Worm (Caenorhabditis elegans) whole organism, L2 larva: ENCODE data around the gene F13D12.8.
A peak's percentile ranks its signal among the peaks of the same experiment; 100 is the strongest.

Source experiments
- C34F6.9 ChIP-seq: fragments of 150-350 bp; optimal IDR thresholded peaks from 2 replicates; lab custom pipeline; 2014; ENCODE audit warnings: missing biosample characterization, missing genetic modification characterization
- F13H6.1 ChIP-seq: sonication (generic microtip); optimal IDR thresholded peaks from 2 replicates; lab custom pipeline; 2016; ENCODE audit warnings: missing genetic modification characterization, missing compliant biosample characterization
- R02D3.7 ChIP-seq: fragments of 150-350 bp; optimal IDR thresholded peaks from 2 replicates; lab custom pipeline; 2014; ENCODE audit warnings: missing biosample characterization, missing genetic modification characterization
- Y55F3AM.14 ChIP-seq: fragments of 200-800 bp; sonication (Bioruptor generic); optimal IDR thresholded peaks from 2 replicates; lab custom pipeline; 2018; ENCODE audit warnings: mild to moderate bottlenecking, missing genetic modification characterization, missing compliant biosample characterization
- ZK546.5 ChIP-seq: sonication (generic microtip); optimal IDR thresholded peaks from 2 replicates; lab custom pipeline; 2017; ENCODE audit warnings: missing biosample characterization, missing genetic modification characterization
- alr-1 ChIP-seq: fragments of 150-350 bp; optimal IDR thresholded peaks from 2 replicates; lab custom pipeline; 2014; ENCODE audit warnings: missing biosample characterization, missing genetic modification characterization
- aly-2 ChIP-seq: fragments of 150-350 bp; optimal IDR thresholded peaks from 2 replicates; lab custom pipeline; 2014; ENCODE audit warnings: missing biosample characterization, missing genetic modification characterization
- ama-1 ChIP-seq: fragments of 150-350 bp; optimal IDR thresholded peaks from 2 replicates; lab custom pipeline; 2018; ENCODE audit warnings: inconsistent platforms
- blmp-1 ChIP-seq: sonication (generic microtip); optimal IDR thresholded peaks from 2 replicates; lab custom pipeline; 2017; ENCODE audit warnings: missing genetic modification characterization, mild to moderate bottlenecking, missing compliant biosample characterization, antibody characterized with exemption, moderate library complexity; ENCODE audit not compliant: insufficient read depth
- ceh-16 ChIP-seq: fragments of 150-350 bp; optimal IDR thresholded peaks from 2 replicates; lab custom pipeline; 2014; ENCODE audit warnings: missing biosample characterization, missing genetic modification characterization
- ceh-82 ChIP-seq: fragments of 150-350 bp; optimal IDR thresholded peaks from 2 replicates; lab custom pipeline; 2014; ENCODE audit warnings: missing biosample characterization, missing genetic modification characterization
- crh-2 ChIP-seq: sonication (generic microtip); optimal IDR thresholded peaks from 2 replicates; lab custom pipeline; 2017; ENCODE audit warnings: missing biosample characterization, missing genetic modification characterization
- dmd-4 ChIP-seq: sonication (generic microtip); optimal IDR thresholded peaks from 2 replicates; lab custom pipeline; 2017; ENCODE audit warnings: missing biosample characterization, missing genetic modification characterization
- egl-27 ChIP-seq: sonication (generic microtip); optimal IDR thresholded peaks from 3 replicates; lab custom pipeline; 2017; ENCODE audit warnings: missing biosample characterization, missing genetic modification reagents, missing genetic modification characterization
- elt-1 ChIP-seq: fragments of 150-350 bp; optimal IDR thresholded peaks from 2 replicates; lab custom pipeline; 2014; ENCODE audit warnings: missing biosample characterization, missing genetic modification characterization
- elt-3 ChIP-seq: sonication (generic microtip); optimal IDR thresholded peaks from 2 replicates; lab custom pipeline; 2017; ENCODE audit warnings: missing biosample characterization, missing genetic modification characterization
- fos-1 ChIP-seq: fragments of 150-350 bp; optimal IDR thresholded peaks from 2 replicates; lab custom pipeline; 2014; ENCODE audit warnings: missing biosample characterization, missing genetic modification characterization
- gmeb-1 ChIP-seq: fragments of 150-350 bp; optimal IDR thresholded peaks from 2 replicates; lab custom pipeline; 2014; ENCODE audit warnings: missing biosample characterization, missing genetic modification characterization
- lin-11 ChIP-seq: fragments of 150-350 bp; sonication (generic microtip); optimal IDR thresholded peaks from 2 replicates; lab custom pipeline; 2014; ENCODE audit warnings: missing biosample characterization, missing genetic modification characterization, inconsistent platforms, mixed read lengths
- lin-13 ChIP-seq: fragments of 150-350 bp; optimal IDR thresholded peaks from 2 replicates; lab custom pipeline; 2014; ENCODE audit warnings: missing biosample characterization, missing genetic modification reagents, missing genetic modification characterization
- lin-39 ChIP-seq: fragments of 150-350 bp; optimal IDR thresholded peaks from 2 replicates; lab custom pipeline; 2014; ENCODE audit warnings: missing biosample characterization, missing genetic modification reagents, missing genetic modification characterization
- lsy-2 ChIP-seq, 2 experiments: fragments of 150-350 bp in 1 of 2; sonication (generic microtip) in 1 of 2; optimal IDR thresholded peaks; 2 replicates each; lab custom pipeline; 2014 to 2017; ENCODE audit warnings: missing biosample characterization in 2 of 2, missing genetic modification characterization in 2 of 2
- mab-5 ChIP-seq: fragments of 150-350 bp; optimal IDR thresholded peaks from 2 replicates; lab custom pipeline; 2014; ENCODE audit warnings: missing biosample characterization, missing genetic modification characterization
- mbf-1 ChIP-seq: sonication (generic microtip); optimal IDR thresholded peaks from 2 replicates; lab custom pipeline; 2017; ENCODE audit warnings: missing biosample characterization, missing genetic modification characterization
- mdl-1 ChIP-seq, 2 experiments: fragments of 150-350 bp in 1 of 2; sonication (generic microtip) in 1 of 2; optimal IDR thresholded peaks; 2 replicates each; lab custom pipeline; 2017; ENCODE audit warnings: missing biosample characterization in 2 of 2, missing genetic modification characterization in 2 of 2
- nhr-10 ChIP-seq: sonication (generic microtip); optimal IDR thresholded peaks from 2 replicates; lab custom pipeline; 2017; ENCODE audit warnings: missing biosample characterization, missing genetic modification characterization
- nhr-11 ChIP-seq: fragments of 150-350 bp; optimal IDR thresholded peaks from 2 replicates; lab custom pipeline; 2014; ENCODE audit warnings: missing biosample characterization, missing genetic modification characterization
- nhr-12 ChIP-seq: fragments of 150-350 bp; optimal IDR thresholded peaks from 2 replicates; lab custom pipeline; 2014; ENCODE audit warnings: missing biosample characterization, missing genetic modification characterization
- nhr-129 ChIP-seq: fragments of 150-350 bp; optimal IDR thresholded peaks from 2 replicates; lab custom pipeline; 2014; ENCODE audit warnings: missing biosample characterization, missing genetic modification characterization
- nhr-21 ChIP-seq: fragments of 150-350 bp; optimal IDR thresholded peaks from 2 replicates; lab custom pipeline; 2014; ENCODE audit warnings: missing biosample characterization, missing genetic modification characterization
- nhr-23 ChIP-seq: fragments of 150-350 bp; optimal IDR thresholded peaks from 2 replicates; lab custom pipeline; 2014; ENCODE audit warnings: missing biosample characterization, missing genetic modification reagents, missing genetic modification characterization
- nhr-237 ChIP-seq: fragments of 150-350 bp; optimal IDR thresholded peaks from 2 replicates; lab custom pipeline; 2014; ENCODE audit warnings: missing biosample characterization, missing genetic modification characterization
- nhr-25 ChIP-seq: fragments of 150-350 bp; sonication (generic microtip); optimal IDR thresholded peaks from 3 replicates; lab custom pipeline; 2014; ENCODE audit warnings: missing biosample characterization, missing genetic modification characterization
- nhr-6 ChIP-seq: fragments of 150-350 bp; optimal IDR thresholded peaks from 2 replicates; lab custom pipeline; 2014; ENCODE audit warnings: missing biosample characterization, missing genetic modification characterization
- nhr-77 ChIP-seq: fragments of 150-350 bp; optimal IDR thresholded peaks from 2 replicates; lab custom pipeline; 2014; ENCODE audit warnings: missing biosample characterization, missing genetic modification characterization
- peb-1 ChIP-seq: fragments of 150-350 bp; optimal IDR thresholded peaks from 2 replicates; lab custom pipeline; 2014; ENCODE audit warnings: missing biosample characterization, missing genetic modification characterization
- sem-4 ChIP-seq: fragments of 150-350 bp; optimal IDR thresholded peaks from 2 replicates; lab custom pipeline; 2014; ENCODE audit warnings: missing biosample characterization, missing genetic modification reagents, missing genetic modification characterization
- skn-1 ChIP-seq: sonication (generic microtip); optimal IDR thresholded peaks from 2 replicates; lab custom pipeline; 2017; ENCODE audit warnings: missing biosample characterization, missing genetic modification characterization
- sma-3 ChIP-seq: sonication (generic microtip); optimal IDR thresholded peaks from 2 replicates; lab custom pipeline; 2016; ENCODE audit warnings: missing genetic modification reagents, missing genetic modification characterization, missing compliant biosample characterization
- sma-9 ChIP-seq, 2 experiments: fragments of 150-350 bp in 1 of 2; sonication (generic microtip) in 1 of 2; optimal IDR thresholded peaks; 2 replicates each; lab custom pipeline; 2014 to 2016; ENCODE audit warnings: missing genetic modification characterization in 2 of 2, mild to moderate bottlenecking in 1 of 2, missing biosample characterization in 1 of 2, missing compliant biosample characterization in 1 of 2, missing genetic modification reagents in 1 of 2, moderate library complexity in 1 of 2
- snpc-4 ChIP-seq: fragments of 150-350 bp; optimal IDR thresholded peaks from 2 replicates; lab custom pipeline; 2014; ENCODE audit warnings: missing biosample characterization, missing genetic modification characterization
- unc-39 ChIP-seq: fragments of 150-350 bp; optimal IDR thresholded peaks from 2 replicates; lab custom pipeline; 2014; ENCODE audit warnings: missing biosample characterization, missing genetic modification characterization
- unc-55 ChIP-seq: fragments of 150-350 bp; sonication (generic microtip); optimal IDR thresholded peaks from 3 replicates; lab custom pipeline; 2014; ENCODE audit warnings: missing biosample characterization, missing genetic modification reagents, missing genetic modification characterization
- unc-62 ChIP-seq: fragments of 150-350 bp; optimal IDR thresholded peaks from 2 replicates; lab custom pipeline; 2014; ENCODE audit warnings: missing biosample characterization, missing genetic modification reagents, missing genetic modification characterization
- zag-1 ChIP-seq: fragments of 150-350 bp; optimal IDR thresholded peaks from 2 replicates; lab custom pipeline; 2014; ENCODE audit warnings: missing biosample characterization, missing genetic modification characterization
- ztf-1 ChIP-seq: fragments of 200-800 bp; sonication (Bioruptor generic); conservative IDR thresholded peaks from 2 replicates; pipeline ENCODE4 v1.3.6; 2022; ENCODE audit warnings: missing genetic modification characterization, missing compliant biosample characterization
- ztf-11 ChIP-seq: sonication (generic microtip); optimal IDR thresholded peaks from 2 replicates; lab custom pipeline; 2017; ENCODE audit warnings: missing biosample characterization, missing genetic modification characterization
- ztf-4 ChIP-seq: fragments of 150-350 bp; optimal IDR thresholded peaks from 2 replicates; lab custom pipeline; 2014; ENCODE audit warnings: missing biosample characterization, missing genetic modification characterization

Gene F13D12.8

DNA sequence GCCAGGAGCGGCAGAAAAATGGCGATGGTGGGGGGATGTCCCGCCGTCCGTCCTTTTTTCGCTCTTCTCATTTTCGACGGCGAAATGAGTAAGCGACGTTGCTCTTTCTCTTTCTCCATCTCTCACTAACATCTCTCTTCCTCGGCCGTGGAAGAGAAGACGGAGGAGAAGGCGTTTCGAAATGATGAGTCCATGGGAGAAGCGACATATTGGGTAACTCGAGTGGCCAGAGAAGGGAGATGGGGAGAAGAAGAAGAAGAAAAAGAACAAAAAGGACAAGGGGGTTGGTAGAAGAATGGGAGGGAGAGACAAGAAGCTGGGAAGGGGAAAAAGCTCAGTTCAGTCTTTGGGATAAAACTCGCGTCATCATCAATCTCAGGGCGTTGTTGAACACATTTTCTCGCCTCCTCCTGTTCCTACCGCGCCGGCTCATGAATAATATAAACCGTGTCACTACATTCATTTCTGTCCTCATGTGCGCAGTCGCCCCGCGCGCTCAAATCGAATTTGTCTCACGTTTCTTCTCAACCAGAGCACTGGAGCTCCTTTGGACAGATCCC lies 19.3 kb upstream of the F13D12.8 start:
- no peak for TF ChIP-seq lin-39
- no peak for TF ChIP-seq peb-1
- TF ChIP-seq lin-11 (tag; lab: Kevin White, UChicago) = peak; percentile 33
- TF ChIP-seq ceh-16 = no peak
- TF ChIP-seq ceh-82 (tag; lab: Kevin White, UChicago) = no peak
- no peak for TF ChIP-seq dmd-4 (tag; lab: Kevin White, UChicago)
- no peak for TF ChIP-seq gmeb-1 (tag; lab: Kevin White, UChicago)
- no peak for TF ChIP-seq unc-62 (GFP tag; lab: Kevin White, UChicago)
- no peak for TF ChIP-seq F13H6.1 (tag; lab: Kevin White, UChicago)
- TF ChIP-seq aly-2 (tag; lab: Kevin White, UChicago) = no peak
- no peak for TF ChIP-seq egl-27 (tag; lab: Kevin White, UChicago)
- TF ChIP-seq ztf-4 (tag; lab: Kevin White, UChicago) = no peak
- no peak for TF ChIP-seq unc-39 (tag; lab: Kevin White, UChicago)
- no peak for TF ChIP-seq nhr-23 (tag; lab: Kevin White, UChicago)
- peak; percentile 41 for TF ChIP-seq sem-4 (tag; lab: Kevin White, UChicago)
- peak; percentile 69 for TF ChIP-seq C34F6.9 (tag; lab: Kevin White, UChicago)
- no peak for TF ChIP-seq elt-1 (tag; lab: Kevin White, UChicago)
- peak; percentile 15 for TF ChIP-seq fos-1
- TF ChIP-seq mbf-1 (tag; lab: Kevin White, UChicago) = no peak
- no peak for TF ChIP-seq ama-1 (lab: Kevin White, UChicago)
- no peak for TF ChIP-seq alr-1 (tag; lab: Kevin White, UChicago)
- no peak for TF ChIP-seq elt-3 (tag; lab: Kevin White, UChicago)
- no peak for TF ChIP-seq nhr-25 (tag; lab: Kevin White, UChicago)
- peak; percentile 82 for TF ChIP-seq unc-55
- no peak for TF ChIP-seq sma-3 (GFP tag; lab: Kevin White, UChicago)
- TF ChIP-seq mab-5 = no peak
- TF ChIP-seq blmp-1 = no peak
- no peak for TF ChIP-seq nhr-12
- no peak for TF ChIP-seq crh-2
- no peak for TF ChIP-seq nhr-21
- peak; percentile 32 for TF ChIP-seq Y55F3AM.14 (GFP tag; lab: Kevin White, UChicago)
- peak; percentile 19 for TF ChIP-seq lin-13 (GFP tag; lab: Kevin White, UChicago)
- TF ChIP-seq nhr-129 (tag; lab: Kevin White, UChicago) = peak; percentile 80
- no peak for TF ChIP-seq sma-9 (GFP tag; optimal IDR thresholded peaks at IDR 0.05; lab: Kevin White, UChicago)
- TF ChIP-seq sma-9 (tag; optimal IDR thresholded peaks at IDR 0.05; lab: Kevin White, UChicago) = no peak
- peak in 1 of 2 experiments; percentile 5 for TF ChIP-seq mdl-1 (tag; optimal IDR thresholded peaks at IDR 0.05; lab: Kevin White, UChicago)
- no peak for TF ChIP-seq nhr-6 (tag; lab: Kevin White, UChicago)
- TF ChIP-seq skn-1 (tag; lab: Kevin White, UChicago) = no peak
- no peak for TF ChIP-seq ztf-1 (GFP tag; lab: Robert Waterston, UW)
- no peak for TF ChIP-seq ZK546.5 (tag; lab: Kevin White, UChicago)
- TF ChIP-seq nhr-77 (tag; lab: Kevin White, UChicago) = no peak
- peak in 1 of 2 experiments; percentile 60 for TF ChIP-seq lsy-2 (tag; optimal IDR thresholded peaks at IDR 0.05; lab: Kevin White, UChicago)
- TF ChIP-seq zag-1 (tag; lab: Kevin White, UChicago) = peak; percentile 84
- no peak for TF ChIP-seq nhr-10 (tag; lab: Kevin White, UChicago)
- TF ChIP-seq nhr-11 (tag; lab: Kevin White, UChicago) = no peak
- no peak for TF ChIP-seq R02D3.7 (tag; lab: Kevin White, UChicago)
- no peak for TF ChIP-seq nhr-237
- TF ChIP-seq snpc-4 (tag; lab: Kevin White, UChicago) = no peak
- no peak for TF ChIP-seq ztf-11 (tag; lab: Kevin White, UChicago)
